Fruit fly (Drosophila melanogaster) whole organism, prepupa: ENCODE data around the gene GC2.

Source experiments
- OdsH ChIP-seq: fragments of 200-800 bp; sonication (Bioruptor generic); optimal IDR thresholded peaks from 3 replicates; lab custom pipeline; 2016; ENCODE audit warnings: missing biosample characterization, missing genetic modification characterization
- achi ChIP-seq: fragments of 200-800 bp; sonication (Bioruptor generic); optimal IDR thresholded peaks from 3 replicates; lab custom pipeline; 2016; ENCODE audit warnings: missing biosample characterization, missing genetic modification characterization
- lz ChIP-seq: fragments of 200-800 bp; sonication (Bioruptor generic); optimal IDR thresholded peaks from 3 replicates; lab custom pipeline; 2016; ENCODE audit warnings: missing biosample characterization, missing genetic modification characterization
- pdm3 ChIP-seq: fragments of 200-800 bp; sonication (Bioruptor generic); optimal IDR thresholded peaks from 3 replicates; lab custom pipeline; 2016; ENCODE audit warnings: missing biosample characterization, missing genetic modification characterization
- salr ChIP-seq, 2 experiments: fragments of 200-800 bp; sonication (Bioruptor generic); optimal IDR thresholded peaks; 3 replicates each; lab custom pipeline; 2016 to 2018; ENCODE audit warnings: missing biosample characterization in 2 of 2, missing genetic modification characterization in 2 of 2, mild to moderate bottlenecking in 1 of 2
- topi ChIP-seq: fragments of 200-800 bp; sonication (Bioruptor generic); optimal IDR thresholded peaks from 3 replicates; lab custom pipeline; 2016; ENCODE audit warnings: missing biosample characterization, missing genetic modification characterization

DNA sequence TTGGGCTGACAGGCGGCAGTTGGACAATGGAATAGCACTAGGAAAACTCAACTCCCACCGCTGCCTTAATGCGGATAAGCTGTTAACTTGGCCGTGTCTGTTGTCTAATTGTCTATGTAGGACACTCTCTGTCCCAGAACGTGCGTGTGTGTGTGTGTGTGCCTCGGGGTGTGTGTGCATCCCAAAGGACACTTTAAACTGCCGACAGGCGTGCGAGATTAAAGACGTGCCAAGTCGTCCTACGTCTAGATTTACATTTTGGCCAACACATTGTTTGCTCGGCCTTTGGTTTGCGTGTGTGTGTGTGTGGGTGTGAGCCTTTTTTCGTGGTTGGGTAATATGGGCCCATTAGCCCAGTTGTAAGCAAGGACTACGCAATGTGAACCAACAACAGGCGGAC, 26.6 kb downstream of the GC2 start:
- no peak for TF ChIP-seq salr (GFP tag; optimal IDR thresholded peaks at IDR 0.05; lab: Kevin White, UChicago)
- TF ChIP-seq topi (GFP tag; lab: Kevin White, UChicago): no peak
- no peak for TF ChIP-seq OdsH (GFP tag; lab: Kevin White, UChicago)
- no peak for TF ChIP-seq pdm3 (GFP tag; lab: Kevin White, UChicago)
- TF ChIP-seq lz: no peak
- TF ChIP-seq achi (GFP tag; lab: Kevin White, UChicago): no peak
